Worm (Caenorhabditis elegans) whole organism, late embryonic: ENCODE data around the gene F01D4.5.

ENCODE experiments used
- C38D4.7 ChIP-seq: fragments of 200-800 bp; sonication (Bioruptor generic); optimal IDR thresholded peaks from 2 replicates; lab custom pipeline; 2018; ENCODE audit warnings: mild to moderate bottlenecking, missing genetic modification characterization, moderate library complexity, missing compliant biosample characterization
- K02D7.2 ChIP-seq: sonication (generic microtip); optimal IDR thresholded peaks from 2 replicates; lab custom pipeline; 2017; ENCODE audit warnings: mild to moderate bottlenecking, missing genetic modification characterization, missing compliant biosample characterization
- K09A11.1 ChIP-seq: sonication (generic microtip); optimal IDR thresholded peaks from 2 replicates; lab custom pipeline; 2017; ENCODE audit warnings: antibody characterized with exemption, mild to moderate bottlenecking, missing genetic modification characterization, missing compliant biosample characterization; ENCODE audit not compliant: insufficient read depth
- T23F11.4 ChIP-seq: fragments of 200-800 bp; sonication (Bioruptor generic); optimal IDR thresholded peaks from 2 replicates; lab custom pipeline; 2018; ENCODE audit warnings: mild to moderate bottlenecking, missing genetic modification characterization, missing compliant biosample characterization
- Y22D7AL.16 ChIP-seq: sonication (generic microtip); optimal IDR thresholded peaks from 2 replicates; lab custom pipeline; 2016; ENCODE audit warnings: missing genetic modification characterization, missing compliant biosample characterization
- ahr-1 ChIP-seq: sonication (generic microtip); optimal IDR thresholded peaks from 2 replicates; lab custom pipeline; 2016; ENCODE audit warnings: missing genetic modification characterization, missing compliant biosample characterization
- ceh-14 ChIP-seq: sonication (generic microtip); optimal IDR thresholded peaks from 2 replicates; lab custom pipeline; 2016; ENCODE audit warnings: missing genotype, missing genetic modification characterization, missing compliant biosample characterization
- ceh-18 ChIP-seq: sonication (generic microtip); optimal IDR thresholded peaks from 2 replicates; lab custom pipeline; 2016; ENCODE audit warnings: missing genetic modification characterization, missing compliant biosample characterization
- ceh-30 ChIP-seq: fragments of 150-350 bp; optimal IDR thresholded peaks from 2 replicates; lab custom pipeline; 2014; ENCODE audit warnings: missing biosample characterization, missing genetic modification characterization
- ceh-48 ChIP-seq: sonication (generic microtip); optimal IDR thresholded peaks from 2 replicates; lab custom pipeline; 2016; ENCODE audit warnings: missing genetic modification characterization, inconsistent platforms, missing compliant biosample characterization
- ceh-9 ChIP-seq: sonication (generic microtip); optimal IDR thresholded peaks from 2 replicates; lab custom pipeline; 2016; ENCODE audit warnings: mild to moderate bottlenecking, missing genetic modification characterization, inconsistent platforms, missing compliant biosample characterization
- elt-2 ChIP-seq: sonication (generic microtip); optimal IDR thresholded peaks from 2 replicates; lab custom pipeline; 2016; ENCODE audit warnings: missing genetic modification reagents, missing genetic modification characterization, missing compliant biosample characterization
- elt-4 ChIP-seq: sonication (generic microtip); optimal IDR thresholded peaks from 2 replicates; lab custom pipeline; 2016; ENCODE audit warnings: missing genetic modification characterization, missing compliant biosample characterization
- ets-4 ChIP-seq: sonication (generic microtip); optimal IDR thresholded peaks from 2 replicates; lab custom pipeline; 2016; ENCODE audit warnings: missing genetic modification characterization, missing compliant biosample characterization
- eyg-1 ChIP-seq: sonication (generic microtip); optimal IDR thresholded peaks from 2 replicates; lab custom pipeline; 2016; ENCODE audit warnings: missing genotype, missing genetic modification characterization, missing compliant biosample characterization
- fax-1 ChIP-seq: sonication (generic microtip); optimal IDR thresholded peaks from 2 replicates; lab custom pipeline; 2016; ENCODE audit warnings: missing genotype, missing genetic modification characterization, missing compliant biosample characterization
- fkh-6 ChIP-seq: sonication (generic microtip); optimal IDR thresholded peaks from 2 replicates; lab custom pipeline; 2016; ENCODE audit warnings: missing genetic modification characterization, missing compliant biosample characterization
- gmeb-2 ChIP-seq: sonication (generic microtip); optimal IDR thresholded peaks from 2 replicates; lab custom pipeline; 2016; ENCODE audit warnings: missing genetic modification characterization, inconsistent platforms, missing compliant biosample characterization
- hlh-13 ChIP-seq: fragments of 200-800 bp; sonication (Bioruptor generic); optimal IDR thresholded peaks from 2 replicates; lab custom pipeline; 2018; ENCODE audit warnings: mild to moderate bottlenecking, missing genetic modification characterization, missing compliant biosample characterization
- hlh-6 ChIP-seq: sonication (generic microtip); optimal IDR thresholded peaks from 2 replicates; lab custom pipeline; 2016; ENCODE audit warnings: missing genotype, missing genetic modification characterization, missing compliant biosample characterization
- lim-6 ChIP-seq: sonication (generic microtip); optimal IDR thresholded peaks from 2 replicates; lab custom pipeline; 2016; ENCODE audit warnings: missing genetic modification characterization, missing compliant biosample characterization
- lin-11 ChIP-seq: fragments of 200-800 bp; sonication (Bioruptor generic); optimal IDR thresholded peaks from 2 replicates; lab custom pipeline; 2018; ENCODE audit warnings: mild to moderate bottlenecking, missing genetic modification characterization, missing compliant biosample characterization
- nfya-1 ChIP-seq: sonication (generic microtip); optimal IDR thresholded peaks from 2 replicates; lab custom pipeline; 2017; ENCODE audit warnings: missing genetic modification characterization, mild to moderate bottlenecking, missing compliant biosample characterization, antibody characterized with exemption, moderate library complexity
- nhr-11 ChIP-seq: fragments of 150-350 bp; optimal IDR thresholded peaks from 2 replicates; lab custom pipeline; 2014; ENCODE audit warnings: missing biosample characterization, missing genetic modification characterization
- nhr-232 ChIP-seq: sonication (generic microtip); optimal IDR thresholded peaks from 2 replicates; lab custom pipeline; 2016; ENCODE audit warnings: missing genetic modification characterization, missing compliant biosample characterization
- npax-4 ChIP-seq: sonication (generic microtip); optimal IDR thresholded peaks from 2 replicates; lab custom pipeline; 2016; ENCODE audit warnings: missing genetic modification characterization, missing compliant biosample characterization
- pat-9 ChIP-seq: fragments of 200-800 bp; sonication (Bioruptor generic); optimal IDR thresholded peaks from 2 replicates; lab custom pipeline; 2018; ENCODE audit warnings: mild to moderate bottlenecking, missing genetic modification characterization, moderate library complexity, missing compliant biosample characterization
- pha-4 ChIP-seq: fragments of 150-350 bp; optimal IDR thresholded peaks from 2 replicates; lab custom pipeline; 2018; ENCODE audit warnings: missing biosample characterization, missing genetic modification reagents, missing genetic modification characterization
- pqm-1 ChIP-seq: sonication (generic microtip); optimal IDR thresholded peaks from 2 replicates; lab custom pipeline; 2016; ENCODE audit warnings: missing genetic modification characterization, missing compliant biosample characterization
- ref-2 ChIP-seq: sonication (generic microtip); optimal IDR thresholded peaks from 2 replicates; lab custom pipeline; 2016; ENCODE audit warnings: missing genetic modification characterization, missing compliant biosample characterization
- sox-2 ChIP-seq: fragments of 200-800 bp; sonication (Bioruptor generic); IDR thresholded peaks from 2 replicates; pipeline ENCODE4 v1.3.6; 2022; ENCODE audit warnings: missing genetic modification reagents, missing genetic modification characterization, missing compliant biosample characterization
- sox-4 ChIP-seq: sonication (generic microtip); optimal IDR thresholded peaks from 2 replicates; lab custom pipeline; 2017; ENCODE audit warnings: mild to moderate bottlenecking, missing genetic modification characterization, inconsistent platforms, missing compliant biosample characterization
- syd-9 ChIP-seq: sonication (generic microtip); optimal IDR thresholded peaks from 2 replicates; lab custom pipeline; 2016; ENCODE audit warnings: mild to moderate bottlenecking, missing genetic modification characterization, moderate library complexity, missing compliant biosample characterization
- tbx-7 ChIP-seq: sonication (generic microtip); optimal IDR thresholded peaks from 2 replicates; lab custom pipeline; 2016; ENCODE audit warnings: missing genotype, missing genetic modification characterization, missing compliant biosample characterization
- ttx-3 ChIP-seq: sonication (generic microtip); optimal IDR thresholded peaks from 2 replicates; lab custom pipeline; 2016; ENCODE audit warnings: missing genetic modification reagents, missing genetic modification characterization, missing compliant biosample characterization
- unc-42 ChIP-seq: sonication (generic microtip); optimal IDR thresholded peaks from 2 replicates; lab custom pipeline; 2016; ENCODE audit warnings: missing genotype, missing genetic modification characterization, missing compliant biosample characterization
- unc-55 ChIP-seq: sonication (generic microtip); optimal IDR thresholded peaks from 2 replicates; lab custom pipeline; 2017; ENCODE audit warnings: missing biosample characterization, missing genetic modification reagents, missing genetic modification characterization
- zip-5 ChIP-seq: sonication (generic microtip); optimal IDR thresholded peaks from 2 replicates; lab custom pipeline; 2016; ENCODE audit warnings: missing genetic modification characterization, missing compliant biosample characterization

Gene F01D4.5

ce11 chrIV:10483607-10484117 is at the start of gene F01D4.5, which contains the start of gene ced-5 (continued):
- TF ChIP-seq nhr-232 (tag; lab: Kevin White, UChicago) (no peak), lim-6 (tag; lab: Kevin White, UChicago) (peak; percentile 62), unc-42 (tag; lab: Kevin White, UChicago) (peak; percentile 17), ets-4 (tag; lab: Kevin White, UChicago) (peak; percentile 77), eyg-1 (tag; lab: Kevin White, UChicago) (no peak), fax-1 (tag; lab: Kevin White, UChicago) (peak; percentile 61), ttx-3 (tag; lab: Kevin White, UChicago) (peak; percentile 45), elt-4 (no peak), C38D4.7 (GFP tag; lab: Kevin White, UChicago) (no peak), hlh-6 (tag; lab: Kevin White, UChicago) (peak; percentile 26), K09A11.1 (tag; lab: Kevin White, UChicago) (no peak), Y22D7AL.16 (tag; lab: Kevin White, UChicago) (peak; percentile 10), nhr-11 (tag; lab: Kevin White, UChicago) (no peak), sox-2 (GFP tag; lab: Robert Waterston, UW) (no peak), lin-11 (tag; lab: Kevin White, UChicago) (no peak), zip-5 (peak; percentile 87)

DNA sequence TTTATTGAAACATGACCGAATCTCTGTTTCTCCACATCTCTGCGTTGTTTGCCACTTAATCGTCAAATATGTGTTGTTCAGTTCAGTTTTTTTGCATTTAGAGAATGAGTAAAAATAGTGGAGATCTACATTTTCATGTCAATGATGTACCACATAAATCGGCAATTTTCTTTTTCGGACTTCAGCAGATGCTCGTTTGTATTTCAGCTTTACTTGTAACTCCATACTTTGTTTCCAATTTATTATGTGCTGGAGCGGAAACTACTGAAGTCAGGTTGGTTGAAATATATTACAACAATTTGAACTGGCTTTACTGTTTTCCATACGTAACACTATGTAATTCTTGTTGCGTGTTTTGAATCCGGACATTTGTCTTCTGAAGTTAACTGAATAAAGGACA is 47.2 kb upstream of the F01D4.5 start, which contains the start of gene T07G12.2:
T07G12.2 (plus strand) TSS at position 62 of the 400 bp plus-strand sequence.
- TF ChIP-seq sox-2 (GFP tag; lab: Robert Waterston, UW) (no peak), nfya-1 (tag; lab: Kevin White, UChicago) (no peak), ceh-48 (tag; lab: Kevin White, UChicago) (no peak), gmeb-2 (tag; lab: Kevin White, UChicago) (no peak), fax-1 (tag; lab: Kevin White, UChicago) (no peak), ceh-9 (no peak), K02D7.2 (no peak), ceh-30 (tag; lab: Kevin White, UChicago) (no peak), unc-55 (GFP tag; lab: Kevin White, UChicago) (no peak), ceh-14 (no peak), fkh-6 (tag; lab: Kevin White, UChicago) (no peak)
- TF ChIP-seq, all 69 proteins: peak for 0

DNA sequence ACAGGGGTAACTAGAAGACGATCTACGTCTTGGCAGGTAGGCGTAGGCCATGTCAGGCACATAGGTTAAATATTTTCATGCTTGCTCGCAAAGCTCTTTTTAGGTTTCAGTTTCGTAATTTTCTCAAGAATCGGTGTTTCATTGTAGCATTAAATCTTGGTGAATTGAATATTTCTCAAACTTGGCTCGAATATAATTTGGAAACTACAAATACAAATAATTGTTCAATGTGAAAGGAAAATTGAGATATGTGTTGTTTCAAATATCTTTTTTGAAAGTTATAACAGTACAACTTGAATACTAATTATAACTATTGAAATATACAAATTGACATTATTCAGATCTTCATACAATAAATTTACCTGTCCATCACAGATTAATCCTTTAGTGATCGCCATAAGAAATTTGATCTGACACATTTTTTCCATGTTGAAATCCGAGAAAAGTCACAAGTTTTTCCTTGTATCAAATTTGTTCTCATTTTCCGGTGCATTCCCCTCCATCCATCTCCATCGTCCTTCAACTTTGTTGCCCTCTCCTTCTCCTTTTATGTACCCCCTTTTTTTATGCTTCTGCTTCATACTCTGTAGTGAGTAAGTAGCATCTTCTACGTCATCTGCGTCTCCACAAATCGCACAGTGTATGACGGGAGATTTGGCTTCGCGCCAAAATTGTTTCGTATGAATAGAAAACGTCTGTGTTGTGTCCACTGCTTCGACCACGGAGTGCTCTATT is 40.8 kb upstream of the F01D4.5 start, which contains the start of gene C02F4.5:
C02F4.5 (minus strand) TSS at position 51 of the 735 bp plus-strand sequence.
- TF ChIP-seq unc-42 (tag; lab: Kevin White, UChicago): peak; percentile 27
- TF ChIP-seq ceh-48 (tag; lab: Kevin White, UChicago): no peak

ce11 chrIV:10521106-10521505 is 37.6 kb upstream of the F01D4.5 start, which contains the start of gene cal-4:
Gene cal-4, plus strand, starts transcription at chrIV:10521406.
- TF ChIP-seq lin-11 (tag; lab: Kevin White, UChicago) (no peak), elt-4 (no peak), ref-2 (tag; lab: Kevin White, UChicago) (no peak), fkh-6 (tag; lab: Kevin White, UChicago) (no peak), K09A11.1 (tag; lab: Kevin White, UChicago) (no peak), nhr-232 (tag; lab: Kevin White, UChicago) (no peak), ceh-9 (no peak), ceh-18 (tag; lab: Kevin White, UChicago) (no peak), nfya-1 (tag; lab: Kevin White, UChicago) (no peak), ceh-14 (no peak)

DNA sequence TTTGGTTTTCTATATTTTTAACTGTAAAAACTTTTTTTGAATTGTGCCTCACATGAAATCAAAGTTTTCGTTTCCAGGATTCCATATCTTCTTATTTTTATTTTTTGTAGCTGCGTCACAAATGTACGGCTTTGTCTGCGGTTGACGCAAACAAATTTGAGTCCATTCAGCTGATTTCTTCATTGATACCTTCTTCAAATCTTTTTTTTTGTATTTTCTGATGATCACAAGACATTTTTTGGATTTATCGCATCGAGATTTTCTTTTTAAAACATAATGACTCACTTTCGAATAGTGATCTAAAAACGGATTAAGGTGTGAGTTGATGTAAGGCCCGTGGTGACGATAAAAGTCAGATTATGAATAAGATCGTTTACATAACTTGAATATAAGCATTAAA is 35.2 kb upstream of the F01D4.5 start:
- TF ChIP-seq syd-9 (no peak), T23F11.4 (GFP tag; lab: Kevin White, UChicago) (no peak), ceh-9 (no peak), gmeb-2 (tag; lab: Kevin White, UChicago) (no peak), Y22D7AL.16 (tag; lab: Kevin White, UChicago) (no peak), pat-9 (tag; lab: Kevin White, UChicago) (no peak), hlh-13 (GFP tag; lab: Kevin White, UChicago) (no peak), lin-11 (tag; lab: Kevin White, UChicago) (no peak), sox-4 (tag; lab: Kevin White, UChicago) (no peak), tbx-7 (tag; lab: Kevin White, UChicago) (no peak), lim-6 (tag; lab: Kevin White, UChicago) (no peak), fkh-6 (tag; lab: Kevin White, UChicago) (no peak), elt-4 (no peak), ahr-1 (no peak), K02D7.2 (no peak), pha-4 (tag; lab: Kevin White, UChicago) (no peak), npax-4 (no peak), pqm-1 (no peak), elt-2 (tag; lab: Kevin White, UChicago) (no peak)
